Fruit fly (Drosophila melanogaster): ENCODE data around the gene CG12814.

CG12814 gene

DNA sequence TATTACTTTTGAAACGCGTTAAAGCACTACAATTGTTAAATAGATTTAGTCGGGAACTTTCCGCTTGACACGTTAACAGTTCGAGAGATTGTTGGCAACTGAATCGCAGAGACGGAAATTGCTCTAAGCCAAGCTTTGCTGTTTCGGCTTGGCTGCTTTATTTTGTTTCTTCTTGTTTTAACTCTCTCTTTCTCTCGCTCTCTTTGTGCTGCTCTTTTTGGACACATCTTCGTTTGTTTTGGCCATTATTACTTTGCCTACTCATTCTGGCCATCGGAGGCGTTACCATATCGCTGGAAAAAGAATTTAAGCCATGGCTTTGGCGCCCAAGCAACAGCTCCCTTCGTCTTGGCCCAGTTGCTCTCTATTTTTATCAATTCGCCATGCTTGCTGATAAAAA lies at the start of gene CG12814:
TSS of gene CG12814 (minus strand) at position 84 of the 400 bp plus-strand sequence.
- no peak for TF ChIP-seq Sin3A (optimal IDR thresholded peaks at IDR 0.05)

DNA sequence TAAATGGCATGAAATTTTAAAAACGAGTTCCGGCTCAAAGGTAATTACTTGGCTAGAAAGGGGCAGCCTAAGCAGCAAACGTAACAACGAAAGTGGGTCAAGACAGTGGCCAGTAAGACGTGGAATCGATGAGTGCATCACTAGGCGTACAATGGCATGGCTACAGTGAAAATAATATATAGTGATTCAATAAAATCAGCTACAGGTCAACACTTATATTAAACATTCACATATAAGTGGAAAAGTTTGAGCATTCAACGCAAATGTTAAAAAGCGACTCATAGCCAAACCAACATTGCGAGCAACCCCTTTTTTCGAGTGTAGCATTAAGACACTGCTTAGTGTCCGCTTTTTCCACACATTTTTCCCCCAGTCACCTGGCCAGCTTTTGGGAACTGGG lies 38.6 kb upstream of the CG12814 start:
- TF ChIP-seq h (optimal IDR thresholded peaks at IDR 0.05) (no peak), Sin3A (optimal IDR thresholded peaks at IDR 0.05) (no peak), insv (optimal IDR thresholded peaks at IDR 0.05) (no peak), ttk (optimal IDR thresholded peaks at IDR 0.05) (no peak), Myc (optimal IDR thresholded peaks at IDR 0.05) (no peak), psq (optimal IDR thresholded peaks at IDR 0.05) (no peak)

DNA sequence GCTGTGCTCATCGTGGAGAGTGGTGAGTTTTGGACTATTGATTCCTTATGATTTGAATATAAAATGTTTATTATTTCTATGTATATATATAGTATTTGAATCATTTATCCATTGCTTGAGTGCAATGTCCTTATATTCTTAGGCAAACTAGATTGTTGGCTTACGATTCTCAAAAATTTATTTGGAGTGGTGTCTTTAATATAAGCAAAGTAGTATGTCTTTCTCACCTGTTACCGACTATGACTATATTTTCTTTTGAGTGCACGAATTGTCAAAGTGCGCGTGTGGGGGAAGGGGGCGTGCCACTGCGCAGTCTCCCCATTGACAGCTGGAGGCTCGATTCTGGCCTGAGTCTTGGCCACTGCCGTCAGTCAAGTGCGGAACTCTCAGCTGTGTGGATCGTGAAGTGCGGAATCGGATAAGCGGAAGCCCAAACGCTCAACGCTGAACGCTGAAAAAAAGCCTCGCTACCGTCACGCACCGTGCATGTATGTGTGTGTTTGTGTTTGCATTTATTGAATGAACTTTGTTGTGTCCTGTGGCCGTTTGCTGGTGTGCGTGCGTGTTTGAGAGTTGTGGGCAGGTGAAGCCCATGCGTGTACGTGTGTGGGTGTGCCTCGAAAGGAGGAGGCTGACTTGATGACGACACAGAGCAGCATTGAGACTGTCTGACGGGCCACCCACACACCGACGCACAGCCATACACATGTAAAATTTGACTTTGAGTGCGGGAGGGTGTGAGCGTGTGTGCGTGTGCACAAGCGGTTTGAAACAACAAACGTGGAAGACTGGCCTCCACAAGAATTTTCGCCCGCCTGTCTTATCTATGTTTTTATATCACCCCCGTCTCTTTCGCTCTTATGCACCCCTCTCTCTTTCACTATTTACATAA lies 37.0 kb upstream of the CG12814 start:
- TF ChIP-seq psq (optimal IDR thresholded peaks at IDR 0.05), result no peak
- no peak for TF ChIP-seq ttk (optimal IDR thresholded peaks at IDR 0.05)
- TF ChIP-seq Myc (optimal IDR thresholded peaks at IDR 0.05), result no peak
- TF ChIP-seq Sin3A (optimal IDR thresholded peaks at IDR 0.05), result no peak
- no peak for TF ChIP-seq insv (optimal IDR thresholded peaks at IDR 0.05)
- no peak for TF ChIP-seq h (optimal IDR thresholded peaks at IDR 0.05)

DNA sequence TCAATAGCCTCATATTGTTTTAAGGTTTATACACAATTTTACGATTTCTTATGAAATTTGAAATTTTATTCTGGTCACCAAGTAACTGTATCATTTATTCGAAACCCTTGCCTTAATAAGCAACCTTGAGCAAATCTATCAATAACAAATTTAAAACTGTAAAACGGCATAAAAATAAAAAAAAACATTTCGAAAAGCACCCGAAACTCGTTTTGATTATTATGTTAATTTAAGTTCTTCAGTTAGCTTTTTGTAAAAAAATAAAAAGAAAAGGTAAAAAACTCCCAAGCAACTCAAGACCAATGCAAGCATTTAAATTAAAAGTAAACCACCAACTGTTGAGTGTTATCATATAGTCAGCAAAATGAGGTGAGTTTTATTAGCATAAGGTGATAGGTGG lies 36.0 kb upstream of the CG12814 start, which contains the start of gene CG42795:
TSS of gene CG42795 (plus strand) at position 301 of the 400 bp plus-strand sequence.
- TF ChIP-seq insv (optimal IDR thresholded peaks at IDR 0.05), result no peak
- TF ChIP-seq Sin3A (optimal IDR thresholded peaks at IDR 0.05), result no peak
- TF ChIP-seq h (optimal IDR thresholded peaks at IDR 0.05), result no peak
- TF ChIP-seq psq (optimal IDR thresholded peaks at IDR 0.05), result no peak
- TF ChIP-seq Myc (optimal IDR thresholded peaks at IDR 0.05), result no peak
- no peak for TF ChIP-seq ttk (optimal IDR thresholded peaks at IDR 0.05)

DNA sequence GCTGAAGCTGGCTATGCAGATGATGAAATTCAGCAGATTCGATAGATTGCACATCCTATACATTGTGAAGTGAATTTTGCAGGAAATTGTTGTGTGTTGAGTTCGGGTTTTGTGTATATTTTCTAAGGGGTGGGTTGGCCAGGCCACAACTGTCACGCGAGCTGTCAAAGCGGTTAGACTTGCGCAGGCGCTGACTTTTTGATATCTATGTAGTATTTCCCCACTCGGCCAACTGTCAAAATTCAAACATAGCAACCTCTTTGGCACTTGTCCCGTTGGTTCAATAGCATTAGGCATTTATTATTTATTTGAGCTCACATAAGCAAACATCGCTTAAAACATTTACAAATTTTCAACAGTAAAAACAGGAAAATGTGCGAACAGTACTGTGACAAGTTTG lies 35.2 kb upstream of the CG12814 start, which contains the start of the genes CG12817 and CG34107:
TSS of gene CG12817 (minus strand) at position 132 of the 400 bp plus-strand sequence.
TSS of gene CG34107 (plus strand) at position 316 of the 400 bp plus-strand sequence.
- TF ChIP-seq insv (optimal IDR thresholded peaks at IDR 0.05), result no peak
- TF ChIP-seq ttk (optimal IDR thresholded peaks at IDR 0.05), result no peak
- TF ChIP-seq h (optimal IDR thresholded peaks at IDR 0.05), result no peak
- no peak for TF ChIP-seq Sin3A (optimal IDR thresholded peaks at IDR 0.05)
- no peak for TF ChIP-seq Myc (optimal IDR thresholded peaks at IDR 0.05)
- no peak for TF ChIP-seq psq (optimal IDR thresholded peaks at IDR 0.05)

DNA sequence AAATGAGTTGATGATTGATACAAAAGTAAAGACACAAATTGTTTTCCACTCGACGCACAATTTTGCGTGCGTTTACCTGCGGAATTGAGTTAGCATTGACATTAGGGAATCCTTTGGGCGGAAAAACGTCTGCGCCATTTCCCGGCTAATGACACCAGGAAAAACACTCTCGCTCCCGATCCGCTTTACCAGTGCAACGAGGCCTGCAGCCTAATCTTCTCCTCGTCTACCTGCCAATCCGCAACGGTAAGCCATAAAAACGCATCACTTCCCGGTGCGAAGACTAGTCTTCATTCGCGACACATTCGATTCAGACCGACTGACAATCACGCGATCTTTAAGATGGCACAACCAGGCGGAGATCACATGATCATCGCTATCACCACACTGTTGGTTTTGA lies 33.0 kb upstream of the CG12814 start, which contains the start of gene CG12420:
TSS of gene CG12420 (plus strand) at position 283 of the 400 bp plus-strand sequence.
- no peak for TF ChIP-seq psq (optimal IDR thresholded peaks at IDR 0.05)
- TF ChIP-seq ttk (optimal IDR thresholded peaks at IDR 0.05), result no peak
- TF ChIP-seq Myc (optimal IDR thresholded peaks at IDR 0.05), result no peak
- no peak for TF ChIP-seq insv (optimal IDR thresholded peaks at IDR 0.05)
- no peak for TF ChIP-seq h (optimal IDR thresholded peaks at IDR 0.05)
- TF ChIP-seq Sin3A (optimal IDR thresholded peaks at IDR 0.05), result no peak

DNA sequence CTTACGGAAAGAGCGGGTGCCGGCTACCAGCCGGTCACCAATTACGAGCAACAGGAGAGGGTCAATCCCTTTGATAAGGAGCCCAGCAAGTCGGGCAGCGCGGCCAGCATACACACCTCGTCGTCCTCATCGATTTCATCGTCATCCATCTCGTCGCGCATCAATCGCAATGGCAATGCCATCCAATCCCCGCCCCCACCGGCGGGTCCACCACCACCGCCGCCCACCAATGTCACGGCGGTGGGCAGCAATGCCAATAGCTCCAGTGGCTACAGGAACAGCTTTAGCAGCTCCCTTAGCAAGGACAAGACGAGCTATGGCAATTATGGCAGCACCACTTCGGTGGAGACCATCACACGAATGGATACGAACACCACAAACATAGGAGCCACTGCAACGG lies 28.6 kb upstream of the CG12814 start:
- TF ChIP-seq insv (optimal IDR thresholded peaks at IDR 0.05) (no peak), Sin3A (optimal IDR thresholded peaks at IDR 0.05) (no peak), ttk (optimal IDR thresholded peaks at IDR 0.05) (no peak), h (optimal IDR thresholded peaks at IDR 0.05) (no peak), psq (optimal IDR thresholded peaks at IDR 0.05) (no peak), Myc (optimal IDR thresholded peaks at IDR 0.05) (no peak)

DNA sequence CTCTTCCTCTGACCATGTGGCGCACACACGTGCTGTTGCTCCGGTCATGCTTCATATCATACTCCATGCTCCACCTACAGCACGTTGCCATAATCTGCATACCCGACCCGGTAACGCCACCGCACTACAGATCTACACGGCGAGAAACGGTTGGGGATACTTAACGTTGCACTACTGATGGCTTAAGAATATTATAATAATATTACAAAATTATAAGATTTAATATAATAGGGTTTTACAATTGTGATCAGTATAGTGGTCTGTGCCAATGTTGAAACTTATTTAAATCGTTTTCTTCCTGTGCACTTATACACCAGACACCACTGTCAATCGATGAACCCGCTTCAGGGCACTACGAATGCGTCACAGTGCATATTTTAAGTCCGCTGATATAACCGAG lies 24.0 kb upstream of the CG12814 start:
- TF ChIP-seq h (optimal IDR thresholded peaks at IDR 0.05) (no peak), Sin3A (optimal IDR thresholded peaks at IDR 0.05) (no peak), Myc (optimal IDR thresholded peaks at IDR 0.05) (no peak), ttk (optimal IDR thresholded peaks at IDR 0.05) (no peak), psq (optimal IDR thresholded peaks at IDR 0.05) (no peak), insv (optimal IDR thresholded peaks at IDR 0.05) (no peak)

DNA sequence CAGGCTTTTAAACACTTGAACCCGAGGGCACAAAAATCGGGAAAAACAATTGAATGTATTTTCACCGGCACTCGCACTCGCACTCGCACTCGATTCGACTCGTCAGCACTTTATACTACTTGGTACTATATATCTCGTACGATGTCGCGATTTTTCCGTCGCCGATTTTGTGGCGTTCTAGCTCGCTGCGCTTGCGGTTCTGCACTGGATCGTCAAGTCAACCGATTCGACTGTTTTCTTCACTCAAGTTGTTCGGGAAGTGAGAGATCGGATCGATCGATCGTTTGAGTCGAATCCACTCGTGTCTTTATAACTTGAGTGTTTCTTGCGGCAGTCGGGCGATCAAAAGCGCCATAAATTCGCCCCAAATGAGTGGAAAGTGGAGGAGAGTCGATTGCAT lies 23.4 kb upstream of the CG12814 start, which contains the start of gene Timp:
TSS of gene Timp (minus strand) at position 209 of the 400 bp plus-strand sequence.
- TF ChIP-seq ttk (optimal IDR thresholded peaks at IDR 0.05) (no peak), Sin3A (optimal IDR thresholded peaks at IDR 0.05) (no peak), psq (optimal IDR thresholded peaks at IDR 0.05) (no peak), Myc (optimal IDR thresholded peaks at IDR 0.05) (no peak), h (optimal IDR thresholded peaks at IDR 0.05) (no peak), insv (optimal IDR thresholded peaks at IDR 0.05) (no peak)

DNA sequence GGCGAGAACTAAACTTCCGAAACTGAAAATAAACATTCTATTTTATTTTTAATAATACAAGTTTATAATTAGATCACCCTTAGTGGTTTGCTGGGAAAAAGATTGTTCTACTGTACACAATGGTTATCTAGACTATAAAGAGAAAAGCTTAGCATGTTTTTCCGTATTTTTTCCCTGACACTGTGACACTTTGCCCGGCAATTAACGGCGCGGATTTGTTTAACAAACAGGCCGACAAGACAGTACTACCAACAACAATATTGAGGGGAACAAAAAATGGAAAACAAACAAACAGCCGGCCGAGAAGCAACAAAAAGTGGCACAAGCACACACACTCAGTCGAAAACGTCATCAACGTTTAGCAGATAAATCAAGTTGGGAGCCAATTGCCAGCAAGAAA lies 17.3 kb upstream of the CG12814 start:
- TF ChIP-seq psq (optimal IDR thresholded peaks at IDR 0.05) (no peak), ttk (optimal IDR thresholded peaks at IDR 0.05) (no peak), insv (optimal IDR thresholded peaks at IDR 0.05) (no peak), h (optimal IDR thresholded peaks at IDR 0.05) (no peak), Sin3A (optimal IDR thresholded peaks at IDR 0.05) (no peak), Myc (optimal IDR thresholded peaks at IDR 0.05) (no peak)

DNA sequence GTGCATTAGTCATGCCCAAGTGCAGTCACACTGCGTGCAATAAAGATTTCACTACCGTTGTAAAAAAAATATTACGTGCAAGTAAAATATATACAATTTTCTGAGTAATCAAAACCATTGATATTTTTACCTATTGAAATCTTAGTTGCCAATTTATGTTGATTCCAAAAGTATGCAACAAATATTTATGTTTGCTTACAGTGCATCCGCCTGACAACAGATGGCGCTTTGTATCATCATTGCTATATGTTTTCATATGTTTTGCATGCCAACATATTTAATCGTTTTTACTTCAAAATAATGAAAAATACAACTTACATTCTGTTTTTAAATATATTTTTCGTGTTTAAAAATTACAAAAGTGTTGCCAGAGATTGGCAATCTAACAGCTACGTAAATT lies 14.2 kb upstream of the CG12814 start:
- TF ChIP-seq ttk (optimal IDR thresholded peaks at IDR 0.05) (no peak), psq (optimal IDR thresholded peaks at IDR 0.05) (no peak), Myc (optimal IDR thresholded peaks at IDR 0.05) (no peak), h (optimal IDR thresholded peaks at IDR 0.05) (no peak), Sin3A (optimal IDR thresholded peaks at IDR 0.05) (no peak), insv (optimal IDR thresholded peaks at IDR 0.05) (no peak)

DNA sequence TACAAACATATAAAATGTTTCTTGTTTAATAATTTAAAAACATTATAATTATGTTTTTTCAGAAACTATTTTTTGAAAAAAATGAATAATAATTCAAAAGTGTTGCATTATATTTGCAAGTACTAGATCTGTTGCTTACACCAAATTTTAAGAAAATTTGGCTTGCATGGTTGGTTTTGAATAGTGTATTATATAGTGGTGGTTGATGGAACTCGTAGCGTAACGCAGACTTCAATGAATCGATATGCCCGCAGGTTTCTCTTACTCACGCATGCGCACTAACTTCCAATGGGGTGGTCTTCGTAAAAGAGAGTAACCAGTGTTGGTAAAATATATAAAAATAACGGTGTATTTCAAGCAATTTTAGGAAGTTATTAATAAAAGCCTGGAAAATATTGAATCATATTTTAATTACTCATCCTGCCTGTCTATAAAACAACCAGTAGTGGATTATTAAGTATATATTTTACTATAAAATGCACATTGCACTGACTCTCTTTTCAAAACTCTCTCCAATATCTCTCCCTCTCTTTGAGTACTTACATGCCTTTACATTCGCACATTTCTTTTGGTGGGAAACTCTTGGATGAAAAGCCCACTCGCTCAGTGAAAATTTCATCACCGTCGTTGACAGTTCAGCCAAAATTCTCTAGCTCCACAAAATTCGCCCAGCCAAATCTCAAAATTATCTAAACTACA lies 830 bp upstream of the CG12814 start, which contains the start of gene Syn:
TSS of gene Syn (plus strand) at position 606 of the 699 bp plus-strand sequence.
- no peak for TF ChIP-seq ttk (optimal IDR thresholded peaks at IDR 0.05)
- no peak for TF ChIP-seq psq (optimal IDR thresholded peaks at IDR 0.05)
- TF ChIP-seq h (optimal IDR thresholded peaks at IDR 0.05), result no peak
- no peak for TF ChIP-seq Myc (optimal IDR thresholded peaks at IDR 0.05)
- TF ChIP-seq Sin3A (optimal IDR thresholded peaks at IDR 0.05), result no peak
- no peak for TF ChIP-seq insv (optimal IDR thresholded peaks at IDR 0.05)
